Fruit fly (Drosophila melanogaster): ENCODE data around the gene CG31673.

Gene CG31673

DNA sequence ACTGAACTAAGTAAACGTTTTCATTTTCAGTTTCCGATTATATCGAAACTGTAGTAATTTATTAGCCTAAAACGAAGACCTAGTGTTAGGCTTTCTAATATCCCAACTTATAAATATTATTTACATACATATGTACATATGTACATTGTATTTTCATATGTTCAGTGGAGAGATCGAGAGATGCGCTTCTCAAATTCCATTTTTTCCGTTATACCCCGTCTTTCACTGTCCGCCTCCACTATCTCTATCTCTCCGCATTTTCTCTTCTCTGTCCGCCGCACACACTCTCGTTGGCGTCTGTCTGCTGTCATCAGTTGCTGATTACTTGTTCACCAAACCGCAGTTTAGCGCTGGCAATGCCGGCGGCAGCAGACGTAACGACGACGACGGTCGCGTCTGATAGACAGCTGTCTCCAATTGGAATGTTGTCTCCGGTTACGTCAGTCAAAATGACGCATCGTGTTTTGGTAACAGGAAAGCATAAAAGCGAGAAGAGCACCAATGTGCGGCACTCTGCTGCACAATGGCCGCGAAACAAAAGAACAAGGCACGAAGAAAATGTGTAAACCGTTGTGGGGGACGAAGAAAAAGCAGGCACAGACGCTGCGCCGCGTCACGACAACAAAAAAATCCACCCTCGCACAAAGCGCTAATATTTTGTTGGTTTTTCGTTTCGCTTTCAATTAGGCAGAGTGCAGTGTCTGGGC is 6.8 kb upstream of the CG31673 start, which contains the start of gene CG9331 (continued):
- no peak for TF ChIP-seq bsh (GFP tag; optimal IDR thresholded peaks at IDR 0.05)
- TF ChIP-seq gcm2 (GFP tag; optimal IDR thresholded peaks at IDR 0.05) = no peak
- no peak for TF ChIP-seq br (optimal IDR thresholded peaks at IDR 0.05)
- TF ChIP-seq Hr3 (GFP tag; optimal IDR thresholded peaks at IDR 0.05) = no peak
- TF ChIP-seq abd-A (tag; optimal IDR thresholded peaks at IDR 0.05) = peak; percentile 92
- peak; percentile 15 for TF ChIP-seq CG13894 (tag; optimal IDR thresholded peaks at IDR 0.05)
- no peak for TF ChIP-seq CG12391 (tag; optimal IDR thresholded peaks at IDR 0.05)
- no peak for TF ChIP-seq CoRest (tag; optimal IDR thresholded peaks at IDR 0.05)
- no peak for TF ChIP-seq dysf (GFP tag; IDR thresholded peaks at IDR 0.05)
- TF ChIP-seq pzg (GFP tag; optimal IDR thresholded peaks at IDR 0.05) = no peak
- TF ChIP-seq pros (GFP tag; optimal IDR thresholded peaks at IDR 0.05) = peak; percentile 96
- TF ChIP-seq Atf-2 (GFP tag; optimal IDR thresholded peaks at IDR 0.05) = no peak
- peak; percentile 55 to 66 for TF ChIP-seq Trl (optimal IDR thresholded peaks at IDR 0.05)
- TF ChIP-seq Trl (GFP tag; optimal IDR thresholded peaks at IDR 0.05) = no peak
- TF ChIP-seq croc (GFP tag; conservative IDR thresholded peaks at IDR 0.05) = no peak
- no peak for TF ChIP-seq p53 (GFP tag; optimal IDR thresholded peaks at IDR 0.05)
- TF ChIP-seq CG30020 (tag; optimal IDR thresholded peaks at IDR 0.05) = no peak
- TF ChIP-seq bigmax (GFP tag; optimal IDR thresholded peaks at IDR 0.05) = no peak
- no peak for TF ChIP-seq HLH54F (GFP tag; optimal IDR thresholded peaks at IDR 0.05)
- no peak for TF ChIP-seq maf-S (GFP tag; optimal IDR thresholded peaks at IDR 0.05)
- no peak for TF ChIP-seq CG13424 (tag; optimal IDR thresholded peaks at IDR 0.05)
- TF ChIP-seq Bteb2 (GFP tag; optimal IDR thresholded peaks at IDR 0.05) = no peak
- TF ChIP-seq CG10431 (GFP tag; optimal IDR thresholded peaks at IDR 0.05) = no peak
- no peak for TF ChIP-seq bcd (GFP tag; optimal IDR thresholded peaks at IDR 0.05)
- TF ChIP-seq CG14860 (GFP tag; IDR thresholded peaks at IDR 0.05; ENCODE audit: partially characterized antibody) = peak; percentile 51; the same call in 1 of the 3 replicates
- TF ChIP-seq E2f1 (GFP tag; IDR thresholded peaks at IDR 0.05) = no peak
- no peak for TF ChIP-seq CG10462 (GFP tag; optimal IDR thresholded peaks at IDR 0.05)
- TF ChIP-seq Ssrp (tag; optimal IDR thresholded peaks at IDR 0.05) = no peak
- no peak for TF ChIP-seq CG8089 (GFP tag; optimal IDR thresholded peaks at IDR 0.05)
- TF ChIP-seq ken (GFP tag; IDR thresholded peaks at IDR 0.05) = no peak
- no peak for TF ChIP-seq CHES-1-like (GFP tag; optimal IDR thresholded peaks at IDR 0.05)
- TF ChIP-seq nerfin-2 (GFP tag; IDR thresholded peaks at IDR 0.05; ENCODE audit: partially characterized antibody) = peak; percentile 53; the same call in 1 of the 2 replicates
- TF ChIP-seq chinmo (GFP tag; IDR thresholded peaks at IDR 0.05; ENCODE audit: partially characterized antibody) = peak; percentile 77; the same call in 2 of the 4 replicates
- TF ChIP-seq CG1832 (GFP tag; optimal IDR thresholded peaks at IDR 0.05) = no peak
- peak; percentile 5 for TF ChIP-seq D (optimal IDR thresholded peaks at IDR 0.05)
- TF ChIP-seq D (GFP tag; optimal IDR thresholded peaks at IDR 0.05) = no peak
- no peak for TF ChIP-seq CG6654 (GFP tag; optimal IDR thresholded peaks at IDR 0.05)
- no peak for TF ChIP-seq CG12659 (GFP tag; optimal IDR thresholded peaks at IDR 0.05)
- no peak for TF ChIP-seq disco-r (GFP tag; optimal IDR thresholded peaks at IDR 0.05)
- TF ChIP-seq phol (tag; optimal IDR thresholded peaks at IDR 0.05) = no peak
- no peak for TF ChIP-seq Lim3 (GFP tag; IDR thresholded peaks at IDR 0.05)
- TF ChIP-seq CG32767 (GFP tag; IDR thresholded peaks at IDR 0.05) = peak; percentile 60; the same call in 1 of the 2 replicates
- TF ChIP-seq gcm (GFP tag; optimal IDR thresholded peaks at IDR 0.05) = peak; percentile 50
- peak; percentile 38 for TF ChIP-seq unc-4 (GFP tag; IDR thresholded peaks at IDR 0.05; ENCODE audit: partially characterized antibody)
- no peak for TF ChIP-seq MESR4 (GFP tag; optimal IDR thresholded peaks at IDR 0.05)
- TF ChIP-seq Oli (tag; optimal IDR thresholded peaks at IDR 0.05) = no peak
- TF ChIP-seq MTF-1 (GFP tag; optimal IDR thresholded peaks at IDR 0.05; ENCODE audit: borderline replicate concordance) = no peak
- TF ChIP-seq sd (tag; optimal IDR thresholded peaks at IDR 0.05) = peak; percentile 99
- TF ChIP-seq gro (GFP tag; optimal IDR thresholded peaks at IDR 0.05) = no peak
- TF ChIP-seq CG9609 (GFP tag; optimal IDR thresholded peaks at IDR 0.05) = no peak

All from whole organism, embryonic.